Fruit fly (Drosophila melanogaster): ENCODE results near the gene CG14406.

dm6 chrX:14909658-14910378 lies 827 bp downstream of the CG14406 start, which contains the start of gene fiz:
- TF ChIP-seq ttk (optimal IDR thresholded peaks at IDR 0.05) = no peak
- TF ChIP-seq Sin3A (optimal IDR thresholded peaks at IDR 0.05) = no peak
- TF ChIP-seq psq (optimal IDR thresholded peaks at IDR 0.05) = no peak

All from Kc167 (cell line).